Worm (Caenorhabditis elegans) whole organism, early embryonic: ENCODE measurements around the gene M04C3.5.

Experiments
- ama-1 ChIP-seq: fragments of 150-350 bp; optimal IDR thresholded peaks from 2 replicates; lab custom pipeline; 2014
- hmbx-1 ChIP-seq: sonication (generic microtip); optimal IDR thresholded peaks from 2 replicates; lab custom pipeline; 2016; ENCODE audit warnings: mild to moderate bottlenecking, missing genetic modification characterization, missing compliant biosample characterization
- hnd-1 ChIP-seq: sonication (generic microtip); optimal IDR thresholded peaks from 2 replicates; lab custom pipeline; 2016; ENCODE audit warnings: missing genetic modification characterization, missing compliant biosample characterization
- scrt-1 ChIP-seq: fragments of 200-800 bp; sonication (Bioruptor generic); IDR thresholded peaks from 2 replicates; pipeline ENCODE4 v1.3.6; 2022; ENCODE audit warnings: missing genetic modification characterization, missing compliant biosample characterization
- sea-1 ChIP-seq: fragments of 200-800 bp; sonication (Bioruptor generic); conservative IDR thresholded peaks from 2 replicates; pipeline ENCODE4 v1.3.6; 2022; ENCODE audit warnings: missing genetic modification characterization, missing compliant biosample characterization

DNA sequence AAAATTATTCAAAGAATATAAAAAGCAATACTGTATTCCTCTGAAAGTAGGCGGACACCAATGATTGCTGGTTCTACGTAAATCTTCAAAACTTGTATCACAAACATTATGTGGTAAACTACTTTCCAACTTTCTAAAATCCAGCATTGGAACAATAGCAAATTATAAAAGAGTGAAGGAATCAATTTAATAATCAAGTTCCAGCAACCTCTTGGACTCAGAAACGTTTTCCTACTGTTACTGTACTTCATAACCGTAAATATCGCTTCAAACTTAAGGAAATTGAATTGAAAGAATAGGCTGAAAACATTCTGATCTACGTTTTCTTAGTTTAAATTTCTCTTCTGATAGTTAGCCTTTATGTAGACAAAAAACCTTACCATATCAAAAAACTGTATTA, 45.9 kb upstream of the M04C3.5 start:
- TF ChIP-seq sea-1 (GFP tag; lab: Robert Waterston, UW) (no peak), ama-1 (lab: Kevin White, UChicago) (no peak), hmbx-1 (no peak), scrt-1 (GFP tag; lab: Robert Waterston, UW) (no peak), hnd-1 (tag; lab: Kevin White, UChicago) (no peak)
